Fruit fly (Drosophila melanogaster): ENCODE data around the gene Srp14.

dm6 chr3R:20602599-20602998, 22.7 kb downstream of the Srp14 start:
- TF ChIP-seq CG32264 (GFP tag; optimal IDR thresholded peaks at IDR 0.05) (no peak), Hr78 (GFP tag; optimal IDR thresholded peaks at IDR 0.05) (no peak), sv (GFP tag; optimal IDR thresholded peaks at IDR 0.05) (no peak), Dfd (GFP tag; optimal IDR thresholded peaks at IDR 0.05) (no peak), usp (GFP tag; optimal IDR thresholded peaks at IDR 0.05) (no peak), h (GFP tag; optimal IDR thresholded peaks at IDR 0.05) (no peak), OdsH (GFP tag; optimal IDR thresholded peaks at IDR 0.05) (no peak), psq (GFP tag; optimal IDR thresholded peaks at IDR 0.05) (no peak), Abd-B (GFP tag; optimal IDR thresholded peaks at IDR 0.05) (no peak), br (GFP tag; optimal IDR thresholded peaks at IDR 0.05) (no peak), tai (GFP tag; optimal IDR thresholded peaks at IDR 0.05) (no peak), Mio (GFP tag; optimal IDR thresholded peaks at IDR 0.05) (no peak), woc (GFP tag; optimal IDR thresholded peaks at IDR 0.05) (no peak)

Data from whole organism, wandering third instar larva.